Worm (Caenorhabditis elegans): ENCODE results near the gene Y53C12A.10.

Gene Y53C12A.10

DNA sequence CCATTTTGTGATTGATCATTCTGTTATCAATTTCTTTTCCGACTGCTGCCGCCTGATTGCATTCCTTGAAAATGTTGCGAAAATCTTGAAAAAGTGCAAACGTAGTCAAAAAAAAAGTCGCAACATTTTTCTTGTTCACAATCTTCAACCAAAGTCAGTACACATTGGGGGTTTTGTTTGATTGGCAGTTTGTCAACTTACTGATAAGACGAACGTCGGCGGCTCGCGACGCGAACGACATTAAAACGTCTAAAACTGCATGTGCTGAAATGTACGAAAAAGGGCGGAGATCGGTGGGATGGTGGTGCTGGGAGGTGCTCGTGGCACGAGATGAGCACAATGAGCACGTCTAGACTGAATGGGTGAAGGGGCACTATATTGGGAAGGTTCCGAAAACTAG is 34.2 kb upstream of the Y53C12A.10 start (continued):
- TF ChIP-seq mel-28 (tag; optimal IDR thresholded peaks at IDR 0.05; ENCODE audit: borderline replicate concordance) (no peak), Y53F4B.3 (GFP tag; IDR thresholded peaks at IDR 0.05) (no peak), tbx-9 (tag; optimal IDR thresholded peaks at IDR 0.05; ENCODE audit: borderline replicate concordance) (no peak), hmg-20 (GFP tag; IDR thresholded peaks at IDR 0.05) (no peak), nfyb-1 (GFP tag; IDR thresholded peaks at IDR 0.05) (0 out of 2 replicates have a peak, but pooled peaks have one; percentile 24), somi-1 (GFP tag; optimal IDR thresholded peaks at IDR 0.05) (no peak), attf-3 (GFP tag; conservative IDR thresholded peaks at IDR 0.05) (no peak), ceh-40 (GFP tag; IDR thresholded peaks at IDR 0.05) (no peak), F37B4.10 (GFP tag; IDR thresholded peaks at IDR 0.05) (0 out of 2 replicates have a peak, but pooled peaks have one; percentile 30), let-526 (GFP tag; IDR thresholded peaks at IDR 0.05) (no peak), F57A8.1 (GFP tag; optimal IDR thresholded peaks at IDR 0.05) (no peak), nhr-179 (tag; optimal IDR thresholded peaks at IDR 0.05) (no peak), ztf-6 (GFP tag; IDR thresholded peaks at IDR 0.05) (no peak), F39B2.1 (GFP tag; IDR thresholded peaks at IDR 0.05) (no peak), tbp1 (GFP tag; optimal IDR thresholded peaks at IDR 0.05) (peak; percentile 54), mes-4 (tag; optimal IDR thresholded peaks at IDR 0.05) (no peak), lin-35 (GFP tag; optimal IDR thresholded peaks at IDR 0.05) (no peak), unc-62 (GFP tag; optimal IDR thresholded peaks at IDR 0.05) (peak; percentile 48), B0019.2 (GFP tag; conservative IDR thresholded peaks at IDR 0.05) (no peak), Y53G8AR.9 (GFP tag; conservative IDR thresholded peaks at IDR 0.05) (no peak; the same call in 1 of the 2 replicates), B0261.1 (tag; optimal IDR thresholded peaks at IDR 0.05) (no peak), tlf-1 (GFP tag; optimal IDR thresholded peaks at IDR 0.05) (peak; percentile 70), ceh-100 (GFP tag; IDR thresholded peaks at IDR 0.05) (no peak), nhr-27 (tag; optimal IDR thresholded peaks at IDR 0.05) (no peak), C06A6.2 (GFP tag; conservative IDR thresholded peaks at IDR 0.05) (no peak), mxl-1 (tag; optimal IDR thresholded peaks at IDR 0.05) (no peak), bed-1 (GFP tag; IDR thresholded peaks at IDR 0.05) (no peak), xnd-1 (tag; optimal IDR thresholded peaks at IDR 0.05) (no peak), nfya-1 (tag; optimal IDR thresholded peaks at IDR 0.05; ENCODE audit: borderline replicate concordance, insufficient read depth) (no peak), rcor-1 (GFP tag; IDR thresholded peaks at IDR 0.05) (no peak), cebp-2 (GFP tag; IDR thresholded peaks at IDR 0.05) (0 out of 2 replicates have a peak, but pooled peaks have one; percentile 64), Y79H2A.3 (GFP tag; conservative IDR thresholded peaks at IDR 0.05) (no peak), B0336.3 (GFP tag; IDR thresholded peaks at IDR 0.05) (peak; percentile 76; the same call in 1 of the 2 replicates), ztf-28 (GFP tag; IDR thresholded peaks at IDR 0.05) (no peak), snpc-1.1 (tag; optimal IDR thresholded peaks at IDR 0.05; ENCODE audit: insufficient read depth) (no peak), K11D2.4 (GFP tag; IDR thresholded peaks at IDR 0.05) (no peak)

DNA sequence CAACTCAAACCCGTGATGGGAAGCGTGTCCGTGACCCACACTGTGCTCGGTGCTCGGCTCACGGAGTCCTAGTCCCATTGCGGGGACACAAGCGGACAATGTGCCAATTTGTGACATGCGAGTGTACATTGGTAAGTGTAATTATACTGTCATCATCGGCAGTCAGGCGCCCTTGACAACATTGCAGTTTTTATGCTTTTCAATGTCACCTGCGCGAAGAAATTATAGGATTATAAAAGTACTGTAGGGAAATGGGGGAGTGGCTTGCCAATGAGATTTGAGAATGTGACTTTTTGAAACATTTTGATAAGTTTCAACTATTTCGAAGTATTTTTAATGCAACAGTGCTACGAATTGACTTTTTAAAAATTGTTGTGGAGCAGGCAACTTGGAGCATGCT is 31.1 kb upstream of the Y53C12A.10 start:
- no peak for TF ChIP-seq gei-17 (GFP tag; optimal IDR thresholded peaks at IDR 0.05)
- TF ChIP-seq mes-4 (tag; optimal IDR thresholded peaks at IDR 0.05), result no peak
- no peak for TF ChIP-seq madf-3 (GFP tag; IDR thresholded peaks at IDR 0.05)
- TF ChIP-seq hsf-1 (GFP tag; IDR thresholded peaks at IDR 0.05), result no peak
- TF ChIP-seq egrh-3 (GFP tag; IDR thresholded peaks at IDR 0.05), result no peak
- TF ChIP-seq F57A8.1 (GFP tag; optimal IDR thresholded peaks at IDR 0.05), result no peak
- TF ChIP-seq hlh-12 (tag; optimal IDR thresholded peaks at IDR 0.05), result no peak
- TF ChIP-seq nhr-80 (tag; optimal IDR thresholded peaks at IDR 0.05), result no peak
- TF ChIP-seq atf-7 (tag; optimal IDR thresholded peaks at IDR 0.05), result no peak
- no peak for TF ChIP-seq F49E8.2 (tag; optimal IDR thresholded peaks at IDR 0.05; ENCODE audit: insufficient read depth)
- TF ChIP-seq dpl-1 (GFP tag; optimal IDR thresholded peaks at IDR 0.05), result no peak
- no peak for TF ChIP-seq Y79H2A.3 (GFP tag; conservative IDR thresholded peaks at IDR 0.05)
- no peak for TF ChIP-seq fkh-3 (tag; optimal IDR thresholded peaks at IDR 0.05)
- no peak for TF ChIP-seq snpc-1.3 (tag; optimal IDR thresholded peaks at IDR 0.05; ENCODE audit: insufficient read depth)
- no peak for TF ChIP-seq sea-2 (GFP tag; IDR thresholded peaks at IDR 0.05)

All from whole organism, young adult.